Worm (Caenorhabditis elegans): ENCODE data around the gene frh-1.

frh-1 gene

ce11 chrII:5936009-5936408 lies 18.8 kb downstream of the frh-1 start (continued):
- TF ChIP-seq daf-16 (GFP tag; optimal IDR thresholded peaks at IDR 0.05), result no peak
- TF ChIP-seq daf-16 (tag; optimal IDR thresholded peaks at IDR 0.05), result peak; percentile 90

- no peak for TF ChIP-seq nhr-41 (GFP tag; IDR thresholded peaks at IDR 0.05)
- no peak for TF ChIP-seq ceh-32 (tag; optimal IDR thresholded peaks at IDR 0.05; ENCODE audit: poor library complexity)
- no peak for TF ChIP-seq lin-13 (GFP tag; optimal IDR thresholded peaks at IDR 0.05)
- TF ChIP-seq aha-1 (tag), result no peak
- TF ChIP-seq mxl-2 (GFP tag; conservative IDR thresholded peaks at IDR 0.05), result no peak
- peak in 1 of 2 experiments; percentile 9 for TF ChIP-seq hif-1 (tag; optimal IDR thresholded peaks at IDR 0.05)
- TF ChIP-seq Y75B8A.6 (GFP tag; IDR thresholded peaks at IDR 0.05), result no peak
- TF ChIP-seq zip-11 (GFP tag; IDR thresholded peaks at IDR 0.05), result no peak
- 0 out of 2 replicates have a peak, but pooled peaks have one; percentile 17 for TF ChIP-seq zfp-3 (GFP tag; conservative IDR thresholded peaks at IDR 0.05)
- TF ChIP-seq lin-39 (tag; optimal IDR thresholded peaks at IDR 0.05), result no peak
- TF ChIP-seq sdz-12 (GFP tag; optimal IDR thresholded peaks at IDR 0.05), result no peak
- 0 out of 4 replicates have a peak, but pooled peaks of 1 of the 2 experiments have one; percentile 20 for TF ChIP-seq madf-5 (GFP tag; IDR thresholded peaks at IDR 0.05)
- TF ChIP-seq nhr-102 (tag; optimal IDR thresholded peaks at IDR 0.05), result no peak
- TF ChIP-seq ces-1 (GFP tag; optimal IDR thresholded peaks at IDR 0.05), result no peak
- no peak for TF ChIP-seq F44E2.7 (GFP tag; IDR thresholded peaks at IDR 0.05)
- TF ChIP-seq saeg-2 (GFP tag; IDR thresholded peaks at IDR 0.05), result no peak
- no peak for TF ChIP-seq jun-1 (tag; optimal IDR thresholded peaks at IDR 0.05)
- TF ChIP-seq snpc-1.2 (GFP tag; IDR thresholded peaks at IDR 0.05), result no peak
These were observed 23.6 kb downstream of the frh-1 start, which contains the start of gene F28B12.6 for ce11 chrII:5940815-5941214. TSS of gene F28B12.6 (plus strand) at chrII:5940863.

ce11 chrII:5942593-5942992 lies 25.4 kb downstream of the frh-1 start, which contains the start of gene F28B12.1:
TSS of gene F28B12.1 (plus strand) at chrII:5942927.
- TF ChIP-seq lin-38 (GFP tag; IDR thresholded peaks at IDR 0.05) (no peak), hlh-11 (tag; optimal IDR thresholded peaks at IDR 0.05) (no peak), set-16 (GFP tag; IDR thresholded peaks at IDR 0.05) (no peak), madf-5 (GFP tag; IDR thresholded peaks at IDR 0.05) (no peak), daf-16 (GFP tag; optimal IDR thresholded peaks at IDR 0.05) (no peak), daf-16 (tag; optimal IDR thresholded peaks at IDR 0.05) (no peak), ctbp-1 (GFP tag; IDR thresholded peaks at IDR 0.05) (no peak), F26F4.8 (GFP tag; conservative IDR thresholded peaks at IDR 0.05) (no peak), F10B5.3 (tag; optimal IDR thresholded peaks at IDR 0.05) (no peak), ceh-44 (GFP tag; IDR thresholded peaks at IDR 0.05) (no peak), dmd-6 (GFP tag; IDR thresholded peaks at IDR 0.05) (no peak), daf-12 (tag; optimal IDR thresholded peaks at IDR 0.05) (no peak), ceh-20 (GFP tag; IDR thresholded peaks at IDR 0.05) (no peak), sdz-12 (GFP tag; optimal IDR thresholded peaks at IDR 0.05) (no peak), lin-15B (tag; optimal IDR thresholded peaks at IDR 0.05) (no peak), fkh-10 (GFP tag; optimal IDR thresholded peaks at IDR 0.05) (peak; percentile 16), daf-19 (GFP tag; conservative IDR thresholded peaks at IDR 0.05) (no peak), cey-2 (tag; optimal IDR thresholded peaks at IDR 0.05; ENCODE audit: borderline replicate concordance, insufficient read depth) (no peak), skn-1 (tag; optimal IDR thresholded peaks at IDR 0.05) (no peak), lin-1 (GFP tag; IDR thresholded peaks at IDR 0.05) (no peak), saeg-2 (GFP tag; IDR thresholded peaks at IDR 0.05) (no peak), zfp-2 (tag; optimal IDR thresholded peaks at IDR 0.05) (no peak), snpc-1.2 (GFP tag; IDR thresholded peaks at IDR 0.05) (no peak), F49E8.2 (tag; optimal IDR thresholded peaks at IDR 0.05; ENCODE audit: borderline replicate concordance) (no peak), dve-1 (tag; optimal IDR thresholded peaks at IDR 0.05; ENCODE audit: insufficient read depth) (peak; percentile 28), aha-1 (tag) (no peak), rbr-2 (tag; optimal IDR thresholded peaks at IDR 0.05) (peak; percentile 10), lsy-2 (tag; optimal IDR thresholded peaks at IDR 0.05) (peak in 1 of 2 experiments; percentile 35), mep-1 (tag; optimal IDR thresholded peaks at IDR 0.05) (peak; percentile 14), daf-8 (GFP tag; IDR thresholded peaks at IDR 0.05) (no peak), hif-1 (tag; optimal IDR thresholded peaks at IDR 0.05) (no peak), mxl-3 (GFP tag; optimal IDR thresholded peaks at IDR 0.05) (no peak), unc-62 (GFP tag; optimal IDR thresholded peaks at IDR 0.05 in 1 of 2) (no peak), unc-62 (tag; optimal IDR thresholded peaks at IDR 0.05) (no peak), ztf-7 (tag; optimal IDR thresholded peaks at IDR 0.05) (no peak), ceh-82 (tag; optimal IDR thresholded peaks at IDR 0.05) (no peak)
